Fruit fly (Drosophila melanogaster) whole organism, embryonic: ENCODE data around the gene Ac76E.
A peak's percentile ranks its signal among the peaks of the same experiment; 100 is the strongest.

Experiments
- CG10267 ChIP-seq: fragments of 200-800 bp; sonication (Bioruptor generic); optimal IDR thresholded peaks from 2 replicates; lab custom pipeline; 2018; ENCODE audit warnings: missing biosample characterization, mild to moderate bottlenecking, missing genetic modification characterization, moderate library complexity
- CG12942 ChIP-seq: fragments of 200-800 bp; sonication (Bioruptor generic); optimal IDR thresholded peaks from 3 replicates; lab custom pipeline; 2016; ENCODE audit warnings: missing biosample characterization, missing genetic modification characterization
- CG13123 ChIP-seq: fragments of 200-800 bp; sonication (Bioruptor generic); optimal IDR thresholded peaks from 2 replicates; lab custom pipeline; 2016; ENCODE audit warnings: missing biosample characterization, missing genetic modification characterization
- CG13624 ChIP-seq: fragments of 200-800 bp; sonication (Bioruptor generic); optimal IDR thresholded peaks from 2 replicates; lab custom pipeline; 2016; ENCODE audit warnings: missing biosample characterization, missing genetic modification characterization
- CG14710 ChIP-seq: fragments of 200-800 bp; sonication (Bioruptor generic); optimal IDR thresholded peaks from 3 replicates; lab custom pipeline; 2019; ENCODE audit warnings: missing biosample characterization, mild to moderate bottlenecking, missing genetic modification characterization, moderate library complexity
- CG1647 ChIP-seq: fragments of 200-800 bp; sonication (Bioruptor generic); optimal IDR thresholded peaks from 3 replicates; lab custom pipeline; 2016; ENCODE audit warnings: missing biosample characterization, missing genetic modification characterization
- CG16863 ChIP-seq: fragments of 200-800 bp; sonication (Bioruptor generic); optimal IDR thresholded peaks from 3 replicates; lab custom pipeline; 2016; ENCODE audit warnings: missing biosample characterization, missing genetic modification characterization
- CG17612 ChIP-seq: fragments of 200-800 bp; sonication (Bioruptor generic); IDR thresholded peaks from 2 replicates; pipeline ENCODE4 v1.3.6; 2022; ENCODE audit warnings: missing biosample characterization, missing genetic modification characterization
- CG1832 ChIP-seq: fragments of 200-800 bp; sonication (Bioruptor generic); optimal IDR thresholded peaks from 2 replicates; lab custom pipeline; 2017; ENCODE audit warnings: missing biosample characterization, mild to moderate bottlenecking, missing genetic modification characterization, inconsistent platforms
- CG31224 ChIP-seq: fragments of 200-800 bp; sonication (Bioruptor generic); IDR thresholded peaks from 2 replicates; pipeline ENCODE4 v1.3.6; 2022; ENCODE audit warnings: missing biosample characterization, missing genetic modification characterization
- CG32532 ChIP-seq: fragments of 200-800 bp; sonication (Bioruptor generic); IDR thresholded peaks from 2 replicates; pipeline ENCODE4 v1.3.6; 2022; ENCODE audit warnings: missing biosample characterization, missing genetic modification characterization
- CG3995 ChIP-seq: fragments of 200-800 bp; sonication (Bioruptor generic); optimal IDR thresholded peaks from 3 replicates; lab custom pipeline; 2016; ENCODE audit warnings: missing biosample characterization, missing genetic modification characterization
- CG4730 ChIP-seq: fragments of 200-800 bp; sonication (Bioruptor generic); IDR thresholded peaks from 2 replicates; pipeline ENCODE4 v1.3.6; 2022; ENCODE audit warnings: missing biosample characterization, missing genetic modification characterization
- CG5245 ChIP-seq: fragments of 200-800 bp; sonication (Bioruptor generic); optimal IDR thresholded peaks from 3 replicates; lab custom pipeline; 2016; ENCODE audit warnings: missing biosample characterization, missing genetic modification characterization
- CG6683 ChIP-seq: fragments of 200-800 bp; sonication (Bioruptor generic); optimal IDR thresholded peaks from 2 replicates; lab custom pipeline; 2017; ENCODE audit warnings: missing biosample characterization, mild to moderate bottlenecking, missing genetic modification characterization, missing genetic modification reagents
- CG7357 ChIP-seq: fragments of 200-800 bp; sonication (Bioruptor generic); IDR thresholded peaks from 3 replicates; pipeline ENCODE4 v1.3.6; 2022; ENCODE audit warnings: missing biosample characterization, missing genetic modification characterization
- CG7987 ChIP-seq: fragments of 200-800 bp; sonication (Bioruptor generic); optimal IDR thresholded peaks from 2 replicates; lab custom pipeline; 2018; ENCODE audit warnings: missing biosample characterization, mild to moderate bottlenecking, missing genetic modification characterization, moderate library complexity
- D19A ChIP-seq: fragments of 200-800 bp; optimal IDR thresholded peaks from 3 replicates; lab custom pipeline; 2019; ENCODE audit warnings: missing biosample characterization, mild to moderate bottlenecking, missing genetic modification characterization, moderate library complexity
- Doc2 ChIP-seq: fragments of 200-800 bp; sonication (Bioruptor generic); IDR thresholded peaks from 2 replicates; pipeline ENCODE4 v1.3.6; 2022; ENCODE audit warnings: missing biosample characterization, missing genetic modification characterization
- Fer3 ChIP-seq: fragments of 200-800 bp; sonication (Bioruptor generic); optimal IDR thresholded peaks from 2 replicates; lab custom pipeline; 2018; ENCODE audit warnings: missing biosample characterization, mild to moderate bottlenecking, missing genetic modification characterization, moderate library complexity
- H15 ChIP-seq: fragments of 200-800 bp; sonication (Bioruptor generic); IDR thresholded peaks from 3 replicates; pipeline ENCODE4 v1.3.6; 2022; ENCODE audit warnings: missing biosample characterization, missing genetic modification characterization
- HHEX ChIP-seq: fragments of 200-800 bp; sonication (Bioruptor generic); optimal IDR thresholded peaks from 3 replicates; lab custom pipeline; 2017; ENCODE audit warnings: missing biosample characterization, mild to moderate bottlenecking, missing genetic modification characterization, missing genetic modification reagents
- HLHmδ ChIP-seq: fragments of 200-800 bp; sonication (Bioruptor generic); optimal IDR thresholded peaks from 2 replicates; lab custom pipeline; 2018; ENCODE audit warnings: missing biosample characterization, mild to moderate bottlenecking, missing genetic modification characterization, moderate library complexity
- HmgZ ChIP-seq: fragments of 200-800 bp; sonication (Bioruptor generic); optimal IDR thresholded peaks from 2 replicates; lab custom pipeline; 2018; ENCODE audit warnings: missing biosample characterization, mild to moderate bottlenecking, missing genetic modification characterization
- Hr3 ChIP-seq: fragments of 200-800 bp; sonication (Bioruptor generic); optimal IDR thresholded peaks from 3 replicates; lab custom pipeline; 2016; ENCODE audit warnings: missing biosample characterization, missing genetic modification characterization
- Jarid2 ChIP-seq: fragments of 200-800 bp; sonication (Bioruptor generic); optimal IDR thresholded peaks from 3 replicates; lab custom pipeline; 2017; ENCODE audit warnings: mild to moderate bottlenecking, missing biosample characterization, missing genetic modification reagents, missing genetic modification characterization
- Oaz ChIP-seq: fragments of 200-800 bp; sonication (Bioruptor generic); IDR thresholded peaks from 2 replicates; pipeline ENCODE4 v1.3.6; 2022; ENCODE audit warnings: missing biosample characterization, missing genetic modification characterization
- PHDP ChIP-seq: fragments of 200-800 bp; sonication (Bioruptor generic); optimal IDR thresholded peaks from 3 replicates; lab custom pipeline; 2018; ENCODE audit warnings: missing biosample characterization, mild to moderate bottlenecking, missing genetic modification characterization, moderate library complexity
- Ravus ChIP-seq: fragments of 200-800 bp; sonication (Bioruptor generic); IDR thresholded peaks from 2 replicates; pipeline ENCODE4 v1.3.6; 2022; ENCODE audit warnings: missing biosample characterization, missing genetic modification characterization
- Sox100B ChIP-seq: fragments of 200-800 bp; sonication (Bioruptor generic); optimal IDR thresholded peaks from 3 replicates; lab custom pipeline; 2018; ENCODE audit warnings: missing biosample characterization, mild to moderate bottlenecking, missing genetic modification characterization
- Xbp1 ChIP-seq: fragments of 200-800 bp; sonication (Bioruptor generic); optimal IDR thresholded peaks from 3 replicates; lab custom pipeline; 2016; ENCODE audit warnings: missing biosample characterization, mild to moderate bottlenecking, missing genetic modification characterization
- bowl ChIP-seq: fragments of 200-800 bp; sonication (Bioruptor generic); IDR thresholded peaks from 2 replicates; pipeline ENCODE4 v1.3.6; 2022; ENCODE audit warnings: missing biosample characterization, missing genetic modification characterization
- cas ChIP-seq: fragments of 200-800 bp; sonication (Bioruptor generic); IDR thresholded peaks from 2 replicates; pipeline ENCODE4 v1.3.6; 2022; ENCODE audit warnings: missing biosample characterization, missing genetic modification characterization
- caup ChIP-seq: fragments of 200-800 bp; sonication (Bioruptor generic); optimal IDR thresholded peaks from 3 replicates; lab custom pipeline; 2017; ENCODE audit warnings: missing biosample characterization, mild to moderate bottlenecking, missing genetic modification characterization, moderate library complexity; ENCODE audit not compliant: severe bottlenecking
- crc ChIP-seq: fragments of 200-800 bp; sonication (Bioruptor generic); optimal IDR thresholded peaks from 2 replicates; lab custom pipeline; 2016; ENCODE audit warnings: missing biosample characterization, missing genetic modification characterization
- croc ChIP-seq: fragments of 200-800 bp; sonication (Bioruptor generic); conservative IDR thresholded peaks from 3 replicates; pipeline ENCODE4 v1.3.6; 2022; ENCODE audit warnings: missing biosample characterization, missing genetic modification characterization
- ems ChIP-seq: fragments of 200-800 bp; sonication (Bioruptor generic); optimal IDR thresholded peaks from 3 replicates; lab custom pipeline; 2016; ENCODE audit warnings: missing biosample characterization, missing genetic modification characterization
- fd3F ChIP-seq: fragments of 200-800 bp; sonication (Bioruptor generic); optimal IDR thresholded peaks from 2 replicates; lab custom pipeline; 2018; ENCODE audit warnings: missing biosample characterization, mild to moderate bottlenecking, missing genetic modification characterization, moderate library complexity
- fd96Cb ChIP-seq: fragments of 200-800 bp; sonication (Bioruptor generic); optimal IDR thresholded peaks from 2 replicates; lab custom pipeline; 2018; ENCODE audit warnings: missing biosample characterization, mild to moderate bottlenecking, missing genetic modification characterization, moderate library complexity
- grn ChIP-seq: fragments of 200-800 bp; sonication (Bioruptor generic); optimal IDR thresholded peaks from 3 replicates; lab custom pipeline; 2017; ENCODE audit warnings: missing biosample characterization, missing genetic modification characterization
- hb ChIP-seq: fragments of 200-800 bp; sonication (Bioruptor generic); IDR thresholded peaks from 3 replicates; pipeline ENCODE4 v1.3.6; 2022; ENCODE audit warnings: missing biosample characterization, missing genetic modification characterization; ENCODE audit not compliant: partially characterized antibody
- hth ChIP-seq: fragments of >200 bp; optimal IDR thresholded peaks from 2 replicates; lab custom pipeline; 2017; ENCODE audit warnings: inconsistent platforms
- nmo ChIP-seq: fragments of 200-800 bp; sonication (Bioruptor generic); optimal IDR thresholded peaks from 2 replicates; lab custom pipeline; 2018; ENCODE audit warnings: missing biosample characterization, mild to moderate bottlenecking, missing genetic modification characterization, moderate library complexity
- prd ChIP-seq, 3 experiments: fragments of >200 bp in 2 of 3; fragments of 200-800 bp in 1 of 3; sonication (Bioruptor generic) in 1 of 3; optimal IDR thresholded peaks in 2 of 3; IDR thresholded peaks in 1 of 3; 2 replicates in 2 of 3; 3 replicates in 1 of 3; pipeline versions ENCODE4 v1.3.6 to Lab custom; 2017 to 2022; ENCODE audit warnings: missing biosample characterization in 1 of 3, missing genetic modification characterization in 1 of 3
- slbo ChIP-seq: fragments of 200-800 bp; sonication (Bioruptor generic); IDR thresholded peaks from 2 replicates; pipeline ENCODE4 v1.3.6; 2022; ENCODE audit warnings: missing biosample characterization, missing genetic modification characterization
- sug ChIP-seq: fragments of 200-800 bp; optimal IDR thresholded peaks from 2 replicates; lab custom pipeline; 2019; ENCODE audit warnings: missing biosample characterization, mild to moderate bottlenecking, missing genetic modification characterization, moderate library complexity
- tgo ChIP-seq: fragments of 200-800 bp; sonication (Bioruptor generic); IDR thresholded peaks from 3 replicates; pipeline ENCODE4 v1.3.6; 2022; ENCODE audit warnings: missing biosample characterization, missing genetic modification characterization
- vvl ChIP-seq: fragments of 200-800 bp; sonication (Bioruptor generic); IDR thresholded peaks from 2 replicates; pipeline ENCODE4 v1.3.6; 2022; ENCODE audit warnings: missing biosample characterization, missing genetic modification characterization
- wek ChIP-seq: fragments of 200-800 bp; sonication (Bioruptor generic); optimal IDR thresholded peaks from 3 replicates; lab custom pipeline; 2018; ENCODE audit warnings: missing biosample characterization, mild to moderate bottlenecking, missing genetic modification characterization, moderate library complexity
- zfh1 ChIP-seq: fragments of 200-800 bp; sonication (Bioruptor generic); IDR thresholded peaks from 3 replicates; pipeline ENCODE4 v1.3.6; 2022; ENCODE audit warnings: missing biosample characterization, missing genetic modification characterization

The Ac76E gene

dm6 chr3L:19898547-19899282, 40.4 kb upstream of the Ac76E start (continued):
- peak; percentile 21; the same call in 1 of the 3 replicates for TF ChIP-seq croc (GFP tag; lab: Robert Waterston, UW)
- peak; percentile 33 for TF ChIP-seq CG14710 (tag; lab: Kevin White, UChicago)
- TF ChIP-seq CG3995, result no peak
- TF ChIP-seq CG12942 (GFP tag; lab: Kevin White, UChicago), result no peak
- no peak for TF ChIP-seq caup (GFP tag; lab: Kevin White, UChicago)
- TF ChIP-seq CG6683, result no peak
- TF ChIP-seq Jarid2 (GFP tag; lab: Kevin White, UChicago), result no peak
- no peak for TF ChIP-seq sug (tag; lab: Kevin White, UChicago)
- no peak for TF ChIP-seq HHEX (GFP tag; lab: Kevin White, UChicago)
- TF ChIP-seq CG5245 (GFP tag; lab: Kevin White, UChicago), result no peak
- TF ChIP-seq ems (GFP tag; lab: Kevin White, UChicago), result no peak
- no peak for TF ChIP-seq Doc2 (GFP tag; lab: Robert Waterston, UW)
- TF ChIP-seq zfh1 (GFP tag; lab: Robert Waterston, UW), result no peak
- no peak for TF ChIP-seq CG17612 (GFP tag; lab: Robert Waterston, UW)
- TF ChIP-seq hth (lab: Kevin White, UChicago), result no peak
- no peak for TF ChIP-seq fd3F (GFP tag; lab: Kevin White, UChicago)
- no peak for TF ChIP-seq prd (optimal IDR thresholded peaks at IDR 0.05; lab: Kevin White, UChicago)
- TF ChIP-seq prd (GFP tag; IDR thresholded peaks at IDR 0.05; lab: Robert Waterston, UW), result no peak; the same call in 2 of the 3 replicates
- TF ChIP-seq CG31224, result no peak
- no peak for TF ChIP-seq cas (GFP tag; lab: Robert Waterston, UW)
- TF ChIP-seq HLHmδ (GFP tag; lab: Kevin White, UChicago), result no peak
- no peak for TF ChIP-seq H15 (GFP tag; lab: Robert Waterston, UW)
- no peak for TF ChIP-seq CG4730 (GFP tag; lab: Robert Waterston, UW)
- no peak for TF ChIP-seq bowl (GFP tag; lab: Robert Waterston, UW)
- TF ChIP-seq slbo (GFP tag; lab: Robert Waterston, UW), result no peak
- no peak for TF ChIP-seq vvl (GFP tag; lab: Robert Waterston, UW)
- TF ChIP-seq CG7987 (GFP tag; lab: Kevin White, UChicago), result no peak
- TF ChIP-seq grn (GFP tag; lab: Kevin White, UChicago), result no peak
- peak; percentile 23 for TF ChIP-seq Hr3 (GFP tag; lab: Kevin White, UChicago)
- TF ChIP-seq fd96Cb (tag; lab: Kevin White, UChicago), result peak; percentile 19
- no peak for TF ChIP-seq wek (GFP tag; lab: Kevin White, UChicago)
- no peak for TF ChIP-seq tgo
- TF ChIP-seq Fer3 (tag; lab: Kevin White, UChicago), result no peak
- TF ChIP-seq Xbp1 (GFP tag; lab: Kevin White, UChicago), result peak; percentile 51
- peak; percentile 69 for TF ChIP-seq nmo (GFP tag; lab: Kevin White, UChicago)
- no peak for TF ChIP-seq Ravus (GFP tag; lab: Robert Waterston, UW)
- TF ChIP-seq crc (GFP tag; lab: Kevin White, UChicago), result no peak
- TF ChIP-seq CG13123 (GFP tag; lab: Kevin White, UChicago), result no peak
- no peak for TF ChIP-seq CG10267 (tag; lab: Kevin White, UChicago)
- no peak for TF ChIP-seq CG13624 (GFP tag; lab: Kevin White, UChicago)
- no peak for TF ChIP-seq CG7357 (GFP tag; lab: Robert Waterston, UW)
- no peak for TF ChIP-seq HmgZ (tag; lab: Kevin White, UChicago)
- TF ChIP-seq CG32532 (GFP tag; lab: Robert Waterston, UW), result no peak
- peak; percentile 4 for TF ChIP-seq Sox100B (GFP tag; lab: Kevin White, UChicago)
- TF ChIP-seq Oaz (GFP tag; lab: Robert Waterston, UW), result no peak
- peak; percentile 16 for TF ChIP-seq CG16863 (GFP tag; lab: Kevin White, UChicago)
- TF ChIP-seq PHDP, result no peak
- TF ChIP-seq CG1647, result no peak
- TF ChIP-seq CG1832 (GFP tag; lab: Kevin White, UChicago), result no peak
- no peak for TF ChIP-seq D19A (tag; lab: Kevin White, UChicago)
- TF ChIP-seq hb (GFP tag; lab: Robert Waterston, UW), result no peak
